Fruit fly (Drosophila melanogaster) Kc167 (cell line): Measurements from ENCODE around the gene CG16978.

Source experiments
- Myc ChIP-seq: fragments of >200 bp; optimal IDR thresholded peaks from 2 replicates; lab custom pipeline; 2017; ENCODE audit warnings: missing external identifiers
- Sin3A ChIP-seq: fragments of >200 bp; optimal IDR thresholded peaks from 2 replicates; lab custom pipeline; 2018; ENCODE audit warnings: missing external identifiers
- h ChIP-seq: fragments of >200 bp; optimal IDR thresholded peaks from 3 replicates; lab custom pipeline; 2018; ENCODE audit warnings: missing external identifiers
- insv ChIP-seq: fragments of >200 bp; optimal IDR thresholded peaks from 3 replicates; lab custom pipeline; 2018; ENCODE audit warnings: missing external identifiers
- psq ChIP-seq: fragments of >200 bp; optimal IDR thresholded peaks from 2 replicates; lab custom pipeline; 2017; ENCODE audit warnings: missing external identifiers
- ttk ChIP-seq: sonication (Bioruptor generic); optimal IDR thresholded peaks from 2 replicates; lab custom pipeline; 2017; ENCODE audit warnings: missing external identifiers

CG16978 gene

dm6 chr2L:13122526-13122925 lies 20.9 kb downstream of the CG16978 start:
- TF ChIP-seq psq (lab: Kevin White, UChicago) (no peak), insv (lab: Kevin White, UChicago) (no peak), Sin3A (lab: Kevin White, UChicago) (no peak)

DNA sequence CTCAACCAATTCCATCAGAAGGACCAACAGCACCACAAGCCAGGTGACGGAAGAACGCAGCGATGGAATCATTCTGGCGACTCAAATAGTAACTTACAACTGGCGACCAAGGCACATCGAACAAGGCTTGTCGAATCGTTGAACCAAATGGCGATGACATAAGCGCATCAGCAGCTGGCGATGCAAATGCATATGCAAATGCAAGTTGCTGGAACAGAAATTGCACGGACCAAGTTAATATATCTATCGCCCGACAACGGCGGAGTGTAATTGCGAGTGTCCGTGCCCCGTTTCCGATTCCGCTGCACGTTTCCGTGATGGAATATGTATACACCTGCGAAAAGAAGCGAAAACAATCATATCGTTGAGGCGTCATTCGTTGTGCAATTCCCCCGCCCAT lies 24.4 kb downstream of the CG16978 start, which contains the start of the genes CG44198 and CG43050:
CG44198 (minus strand) TSS at position 101 of the 400 bp plus-strand sequence.
CG43050 (plus strand) TSS at position 261 of the 400 bp plus-strand sequence.
- no peak for TF ChIP-seq psq (lab: Kevin White, UChicago)
- no peak for TF ChIP-seq Sin3A (lab: Kevin White, UChicago)
- no peak for TF ChIP-seq h
- TF ChIP-seq Myc: no peak
- no peak for TF ChIP-seq ttk
- no peak for TF ChIP-seq insv (lab: Kevin White, UChicago)

- no peak for TF ChIP-seq h
- no peak for TF ChIP-seq ttk
- TF ChIP-seq insv (lab: Kevin White, UChicago): no peak
- no peak for TF ChIP-seq Sin3A (lab: Kevin White, UChicago)
- no peak for TF ChIP-seq psq (lab: Kevin White, UChicago)
- TF ChIP-seq Myc: no peak
Measured at dm6 chr2L:13116738-13117137, 26.7 kb downstream of the CG16978 start.

DNA sequence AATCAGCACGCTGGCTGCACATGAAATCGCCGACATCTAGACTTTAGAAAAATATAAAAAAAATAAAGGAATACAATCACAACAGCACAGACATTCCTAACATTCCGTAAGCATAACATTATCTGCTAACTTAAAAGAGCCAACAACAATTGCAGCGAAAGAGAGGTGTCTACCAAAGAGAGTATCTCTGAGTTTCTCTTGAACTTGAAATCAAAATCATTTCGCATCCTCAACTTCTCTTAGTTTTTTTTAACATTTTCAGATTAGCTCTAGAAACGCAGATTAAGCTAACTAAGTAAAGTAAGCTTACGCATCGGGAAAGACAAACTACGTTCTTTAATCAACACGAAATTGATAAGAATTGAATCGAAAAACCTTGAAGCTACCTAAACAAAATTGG lies 29.8 kb downstream of the CG16978 start:
- TF ChIP-seq h: no peak
- no peak for TF ChIP-seq insv (lab: Kevin White, UChicago)
- no peak for TF ChIP-seq Myc
- no peak for TF ChIP-seq Sin3A (lab: Kevin White, UChicago)
- TF ChIP-seq psq (lab: Kevin White, UChicago): no peak
- no peak for TF ChIP-seq ttk

dm6 chr2L:13106507-13106906 lies 36.9 kb downstream of the CG16978 start, which contains the start of gene Ttc30:
Gene Ttc30 (plus strand): TSS chr2L:13106807.
- TF ChIP-seq insv (lab: Kevin White, UChicago) (no peak), Sin3A (lab: Kevin White, UChicago) (no peak), ttk (no peak), Myc (no peak), h (no peak), psq (lab: Kevin White, UChicago) (no peak)

dm6 chr2L:13104800-13105199 lies 38.6 kb downstream of the CG16978 start:
- TF ChIP-seq ttk: no peak
- TF ChIP-seq Sin3A (lab: Kevin White, UChicago): no peak
- no peak for TF ChIP-seq psq (lab: Kevin White, UChicago)
- no peak for TF ChIP-seq insv (lab: Kevin White, UChicago)
- no peak for TF ChIP-seq h
- no peak for TF ChIP-seq Myc

dm6 chr2L:13101477-13101876 lies 41.9 kb downstream of the CG16978 start:
- TF ChIP-seq ttk (no peak), Myc (no peak), insv (lab: Kevin White, UChicago) (no peak), Sin3A (lab: Kevin White, UChicago) (no peak), h (no peak), psq (lab: Kevin White, UChicago) (no peak)

dm6 chr2L:13098301-13098700 lies 45.1 kb downstream of the CG16978 start:
- TF ChIP-seq h: no peak
- no peak for TF ChIP-seq Sin3A (lab: Kevin White, UChicago)
- no peak for TF ChIP-seq ttk
- TF ChIP-seq insv (lab: Kevin White, UChicago): no peak
- TF ChIP-seq Myc: no peak

- TF ChIP-seq Sin3A (lab: Kevin White, UChicago): no peak
- TF ChIP-seq ttk: no peak
- TF ChIP-seq psq (lab: Kevin White, UChicago): no peak
- TF ChIP-seq insv (lab: Kevin White, UChicago): no peak
- no peak for TF ChIP-seq h
- no peak for TF ChIP-seq Myc
Measured at dm6 chr2L:13097200-13097599, 46.2 kb downstream of the CG16978 start.

DNA sequence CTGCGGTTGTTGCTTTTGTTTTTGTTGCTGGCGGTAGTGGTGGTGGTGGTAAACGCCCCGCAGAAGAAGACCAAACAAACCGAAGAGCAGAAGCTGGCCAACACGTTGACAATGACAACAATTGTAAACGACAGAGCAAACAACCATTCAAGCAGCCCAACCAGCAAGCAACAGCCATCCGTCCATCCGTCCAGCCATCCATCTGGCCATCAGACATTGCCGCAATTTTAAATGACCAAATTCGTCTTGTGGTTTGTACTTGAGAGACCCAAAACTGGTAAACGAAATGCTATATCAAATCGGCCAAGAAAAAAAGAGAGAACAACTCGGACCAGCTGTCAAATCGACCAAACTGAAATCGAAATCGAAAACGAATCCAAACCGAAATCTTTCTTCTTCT lies 47.6 kb downstream of the CG16978 start:
- TF ChIP-seq psq (lab: Kevin White, UChicago) (no peak), Myc (no peak), h (no peak), insv (lab: Kevin White, UChicago) (no peak), Sin3A (lab: Kevin White, UChicago) (no peak), ttk (no peak)
